Fruit fly (Drosophila melanogaster) whole organism, prepupa: ENCODE data around the gene CG31251.

Source experiments
- CG11294 ChIP-seq: fragments of 200-800 bp; sonication (Bioruptor generic); IDR thresholded peaks from 2 replicates; pipeline ENCODE4 v1.3.6; 2022; ENCODE audit warnings: missing biosample characterization, missing genetic modification characterization
- CG11762 ChIP-seq: fragments of 200-800 bp; sonication (Bioruptor generic); optimal IDR thresholded peaks from 3 replicates; lab custom pipeline; 2016; ENCODE audit warnings: missing biosample characterization, missing genetic modification characterization; ENCODE audit not compliant: insufficient read depth
- CG11902 ChIP-seq: fragments of 200-800 bp; sonication (Bioruptor generic); optimal IDR thresholded peaks from 3 replicates; lab custom pipeline; 2016; ENCODE audit warnings: missing biosample characterization, missing genetic modification characterization
- CG15336 ChIP-seq: fragments of 200-800 bp; sonication (Bioruptor generic); IDR thresholded peaks from 2 replicates; pipeline ENCODE4 v1.3.6; 2022; ENCODE audit warnings: missing biosample characterization, missing genetic modification characterization
- CG1621 ChIP-seq: fragments of 200-800 bp; sonication (Bioruptor generic); optimal IDR thresholded peaks from 3 replicates; lab custom pipeline; 2018; ENCODE audit warnings: missing biosample characterization, mild to moderate bottlenecking, missing genetic modification characterization
- CG16779 ChIP-seq: fragments of 200-800 bp; sonication (Bioruptor generic); optimal IDR thresholded peaks from 3 replicates; lab custom pipeline; 2017; ENCODE audit warnings: missing biosample characterization, mild to moderate bottlenecking, missing genetic modification characterization
- CG3032 ChIP-seq: fragments of 200-800 bp; optimal IDR thresholded peaks from 2 replicates; lab custom pipeline; 2019; ENCODE audit warnings: missing biosample characterization, mild to moderate bottlenecking, missing genetic modification characterization, moderate library complexity
- CG31627 ChIP-seq: fragments of 200-800 bp; sonication (Bioruptor generic); optimal IDR thresholded peaks from 3 replicates; lab custom pipeline; 2016; ENCODE audit warnings: missing biosample characterization, missing genetic modification characterization
- CG32006 ChIP-seq: fragments of 200-800 bp; sonication (Bioruptor generic); optimal IDR thresholded peaks from 3 replicates; lab custom pipeline; 2017; ENCODE audit warnings: missing biosample characterization, mild to moderate bottlenecking, missing genetic modification characterization
- CG34406 ChIP-seq: fragments of 200-800 bp; sonication (Bioruptor generic); optimal IDR thresholded peaks from 3 replicates; lab custom pipeline; 2016; ENCODE audit warnings: missing biosample characterization, missing genetic modification characterization
- CG3919 ChIP-seq: fragments of 200-800 bp; sonication (Bioruptor generic); optimal IDR thresholded peaks from 3 replicates; lab custom pipeline; 2016; ENCODE audit warnings: missing biosample characterization, missing genetic modification characterization
- CG4318 ChIP-seq: fragments of 200-800 bp; sonication (Bioruptor generic); optimal IDR thresholded peaks from 3 replicates; lab custom pipeline; 2017; ENCODE audit warnings: missing biosample characterization, mild to moderate bottlenecking, missing genetic modification characterization
- CG6163 ChIP-seq: fragments of 200-800 bp; sonication (Bioruptor generic); IDR thresholded peaks from 3 replicates; pipeline ENCODE4 v1.3.6; 2022; ENCODE audit warnings: missing biosample characterization, missing genetic modification characterization
- CG6276 ChIP-seq: fragments of 200-800 bp; sonication (Bioruptor generic); optimal IDR thresholded peaks from 2 replicates; lab custom pipeline; 2017; ENCODE audit warnings: missing biosample characterization, mild to moderate bottlenecking, missing genetic modification characterization
- CG6808 ChIP-seq: fragments of 200-800 bp; sonication (Bioruptor generic); optimal IDR thresholded peaks from 3 replicates; lab custom pipeline; 2017; ENCODE audit warnings: missing biosample characterization, missing genetic modification characterization, mild to moderate bottlenecking, moderate library complexity, missing genetic modification reagents
- CG6854 ChIP-seq: fragments of 200-800 bp; sonication (Bioruptor generic); optimal IDR thresholded peaks from 2 replicates; lab custom pipeline; 2017; ENCODE audit warnings: missing biosample characterization, mild to moderate bottlenecking, missing genetic modification characterization
- CG7368 ChIP-seq: fragments of 200-800 bp; sonication (Bioruptor generic); optimal IDR thresholded peaks from 3 replicates; lab custom pipeline; 2016; ENCODE audit warnings: missing biosample characterization, missing genetic modification characterization
- CG8319 ChIP-seq: fragments of 200-800 bp; sonication (Bioruptor generic); optimal IDR thresholded peaks from 3 replicates; lab custom pipeline; 2016; ENCODE audit warnings: missing biosample characterization, missing genetic modification characterization
- CG8632 ChIP-seq: fragments of 200-800 bp; sonication (Bioruptor generic); optimal IDR thresholded peaks from 3 replicates; lab custom pipeline; 2016; ENCODE audit warnings: missing biosample characterization, missing genetic modification characterization
- CG9139 ChIP-seq: fragments of 200-800 bp; sonication (Bioruptor generic); optimal IDR thresholded peaks from 3 replicates; lab custom pipeline; 2017; ENCODE audit warnings: missing biosample characterization, mild to moderate bottlenecking, missing genetic modification characterization
- Eip75B ChIP-seq: fragments of 200-800 bp; sonication (Bioruptor generic); optimal IDR thresholded peaks from 3 replicates; lab custom pipeline; 2016; ENCODE audit warnings: missing biosample characterization, missing genetic modification characterization
- Eip78C ChIP-seq: fragments of 200-800 bp; sonication (Bioruptor generic); peaks from one replicate; lab custom pipeline; 2016; ENCODE audit warnings: missing biosample characterization, missing genetic modification characterization
- Ets96B ChIP-seq: fragments of 200-800 bp; optimal IDR thresholded peaks from 2 replicates; lab custom pipeline; 2019; ENCODE audit warnings: missing biosample characterization, mild to moderate bottlenecking, missing genetic modification characterization, moderate library complexity
- Gug ChIP-seq: fragments of 200-800 bp; sonication (Bioruptor generic); IDR thresholded peaks from 2 replicates; pipeline ENCODE4 v1.3.6; 2022; ENCODE audit warnings: missing biosample characterization, missing genetic modification characterization
- Hr38 ChIP-seq: sonication (Bioruptor generic); optimal IDR thresholded peaks from 2 replicates; lab custom pipeline; 2016; ENCODE audit warnings: missing biosample characterization, missing genetic modification characterization
- Hr4 ChIP-seq: fragments of 200-800 bp; sonication (Bioruptor generic); optimal IDR thresholded peaks from 3 replicates; lab custom pipeline; 2016; ENCODE audit warnings: missing biosample characterization, missing genetic modification characterization
- Lpt ChIP-seq: fragments of 200-800 bp; sonication (Bioruptor generic); optimal IDR thresholded peaks from 3 replicates; lab custom pipeline; 2016; ENCODE audit warnings: missing biosample characterization, missing genetic modification characterization
- Met ChIP-seq: fragments of 200-800 bp; sonication (Bioruptor generic); optimal IDR thresholded peaks from 3 replicates; lab custom pipeline; 2016; ENCODE audit warnings: missing biosample characterization, missing genetic modification characterization
- OdsH ChIP-seq: fragments of 200-800 bp; sonication (Bioruptor generic); optimal IDR thresholded peaks from 3 replicates; lab custom pipeline; 2016; ENCODE audit warnings: missing biosample characterization, missing genetic modification characterization
- Smox ChIP-seq: fragments of 200-800 bp; sonication (Bioruptor generic); optimal IDR thresholded peaks from 3 replicates; lab custom pipeline; 2016; ENCODE audit warnings: missing biosample characterization, missing genetic modification characterization
- Sox102F ChIP-seq: fragments of 200-800 bp; sonication (Bioruptor generic); optimal IDR thresholded peaks from 2 replicates; lab custom pipeline; 2016; ENCODE audit warnings: missing biosample characterization, mild to moderate bottlenecking, missing genetic modification characterization
- Sox14 ChIP-seq: fragments of 200-800 bp; sonication (Bioruptor generic); optimal IDR thresholded peaks from 3 replicates; lab custom pipeline; 2016; ENCODE audit warnings: missing biosample characterization, missing genetic modification characterization
- acj6 ChIP-seq: fragments of 200-800 bp; sonication (Bioruptor generic); optimal IDR thresholded peaks from 3 replicates; lab custom pipeline; 2016; ENCODE audit warnings: missing biosample characterization, missing genetic modification characterization
- cyc ChIP-seq: fragments of 200-800 bp; sonication (Bioruptor generic); optimal IDR thresholded peaks from 3 replicates; lab custom pipeline; 2016; ENCODE audit warnings: missing biosample characterization, missing genetic modification characterization
- dac ChIP-seq: fragments of 200-800 bp; sonication (Bioruptor generic); optimal IDR thresholded peaks from 2 replicates; lab custom pipeline; 2017; ENCODE audit warnings: missing biosample characterization, mild to moderate bottlenecking, missing genetic modification characterization
- dsx ChIP-seq: fragments of 200-800 bp; optimal IDR thresholded peaks from 3 replicates; lab custom pipeline; 2019; ENCODE audit warnings: missing biosample characterization, mild to moderate bottlenecking, missing genetic modification characterization, moderate library complexity; ENCODE audit not compliant: poor library complexity, severe bottlenecking
- eg ChIP-seq: fragments of 200-800 bp; sonication (Bioruptor generic); IDR thresholded peaks from 3 replicates; pipeline ENCODE4 v1.3.6; 2022; ENCODE audit warnings: missing biosample characterization, missing genetic modification characterization
- esn ChIP-seq: fragments of 200-800 bp; sonication (Bioruptor generic); optimal IDR thresholded peaks from 2 replicates; lab custom pipeline; 2016; ENCODE audit warnings: missing biosample characterization, mild to moderate bottlenecking, missing genetic modification characterization, moderate library complexity
- fd59A ChIP-seq: fragments of 200-800 bp; sonication (Bioruptor generic); optimal IDR thresholded peaks from 2 replicates; lab custom pipeline; 2017; ENCODE audit warnings: missing biosample characterization, mild to moderate bottlenecking, missing genetic modification characterization, missing genetic modification reagents
- fd85E ChIP-seq: fragments of 200-800 bp; sonication (Bioruptor generic); optimal IDR thresholded peaks from 3 replicates; lab custom pipeline; 2016; ENCODE audit warnings: missing biosample characterization, missing genetic modification characterization
- fkh ChIP-seq: fragments of 200-800 bp; sonication (Bioruptor generic); optimal IDR thresholded peaks from 3 replicates; lab custom pipeline; 2017; ENCODE audit warnings: missing biosample characterization, mild to moderate bottlenecking, missing genetic modification characterization, moderate library complexity
- lz ChIP-seq: fragments of 200-800 bp; sonication (Bioruptor generic); optimal IDR thresholded peaks from 3 replicates; lab custom pipeline; 2016; ENCODE audit warnings: missing biosample characterization, missing genetic modification characterization
- salr ChIP-seq, 2 experiments: fragments of 200-800 bp; sonication (Bioruptor generic); optimal IDR thresholded peaks; 3 replicates each; lab custom pipeline; 2016 to 2018; ENCODE audit warnings: missing biosample characterization in 2 of 2, missing genetic modification characterization in 2 of 2, mild to moderate bottlenecking in 1 of 2
- spab ChIP-seq: fragments of 200-800 bp; sonication (Bioruptor generic); optimal IDR thresholded peaks from 2 replicates; lab custom pipeline; 2017; ENCODE audit warnings: missing biosample characterization, mild to moderate bottlenecking, missing genetic modification characterization, missing genetic modification reagents
- ss ChIP-seq, 2 experiments: fragments of 200-800 bp; sonication (Bioruptor generic); optimal IDR thresholded peaks; 2 replicates in 1 of 2; 3 replicates in 1 of 2; lab custom pipeline; 2017 to 2018; ENCODE audit warnings: mild to moderate bottlenecking in 2 of 2, missing biosample characterization in 2 of 2, missing genetic modification characterization in 2 of 2, moderate library complexity in 1 of 2
- svp ChIP-seq: fragments of 200-800 bp; sonication (Bioruptor generic); peaks from one replicate; lab custom pipeline; 2016; ENCODE audit warnings: missing biosample characterization, missing genetic modification characterization
- topi ChIP-seq: fragments of 200-800 bp; sonication (Bioruptor generic); optimal IDR thresholded peaks from 3 replicates; lab custom pipeline; 2016; ENCODE audit warnings: missing biosample characterization, missing genetic modification characterization
- vri ChIP-seq: fragments of 200-800 bp; sonication (Bioruptor generic); optimal IDR thresholded peaks from 3 replicates; lab custom pipeline; 2016; ENCODE audit warnings: missing biosample characterization, mild to moderate bottlenecking, missing genetic modification characterization

The CG31251 gene

DNA sequence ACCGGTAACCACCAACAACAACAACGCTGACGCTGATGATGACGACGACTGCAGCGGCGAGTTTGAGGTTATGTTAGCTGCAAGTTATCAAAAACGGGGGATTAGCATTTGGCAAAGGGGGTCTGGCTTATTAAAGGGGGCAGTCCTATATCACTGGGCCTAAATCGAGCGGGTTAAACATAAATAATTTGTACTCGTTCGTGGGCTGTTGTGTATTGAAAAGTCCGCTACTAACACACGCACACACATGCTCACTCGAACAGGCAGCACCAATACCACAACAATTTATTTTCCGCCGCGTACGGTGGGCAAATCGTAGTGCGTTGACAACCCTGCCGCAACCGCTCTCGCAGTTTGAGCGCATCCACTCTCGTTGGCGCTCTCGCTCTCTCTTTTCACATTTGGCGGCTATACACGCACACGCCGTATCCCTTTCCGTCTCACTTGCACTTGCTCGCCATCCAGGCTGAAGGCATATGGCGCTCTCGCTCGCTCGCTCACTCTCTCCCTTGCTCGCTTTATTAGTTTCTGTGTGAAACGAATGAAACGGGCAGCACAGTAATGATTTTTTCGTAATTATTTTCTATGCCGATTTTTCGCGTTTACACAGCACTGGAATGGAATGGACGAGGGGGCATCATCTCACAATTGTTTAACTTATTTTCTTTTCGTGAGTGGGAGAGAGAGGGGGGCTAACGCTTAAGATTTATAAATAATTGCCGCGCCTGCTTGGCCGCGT lies 32.3 kb upstream of the CG31251 start (continued):
- TF ChIP-seq spab (GFP tag; lab: Kevin White, UChicago) = peak; percentile 13
- TF ChIP-seq CG16779 = peak; percentile 52
- no peak for TF ChIP-seq CG3032
- TF ChIP-seq Gug (GFP tag; lab: Robert Waterston, UW) = no peak
- no peak for TF ChIP-seq CG11762 (GFP tag; lab: Kevin White, UChicago)
- TF ChIP-seq CG31627 (GFP tag; lab: Kevin White, UChicago) = peak; percentile 16
- TF ChIP-seq esn (GFP tag; lab: Kevin White, UChicago) = peak; percentile 22
- TF ChIP-seq svp (GFP tag; lab: Kevin White, UChicago) = peak; percentile 85
- no peak for TF ChIP-seq CG6163
- TF ChIP-seq Eip75B (GFP tag; lab: Kevin White, UChicago) = peak; percentile 35
- peak; percentile 38 for TF ChIP-seq Lpt (GFP tag; lab: Kevin White, UChicago)
- no peak for TF ChIP-seq cyc (GFP tag; lab: Kevin White, UChicago)
- TF ChIP-seq CG6854 = peak; percentile 59
- TF ChIP-seq CG15336 (GFP tag; lab: Robert Waterston, UW) = no peak
- TF ChIP-seq CG8632 (GFP tag; lab: Kevin White, UChicago) = peak; percentile 9
- peak; percentile 43 for TF ChIP-seq CG32006

DNA sequence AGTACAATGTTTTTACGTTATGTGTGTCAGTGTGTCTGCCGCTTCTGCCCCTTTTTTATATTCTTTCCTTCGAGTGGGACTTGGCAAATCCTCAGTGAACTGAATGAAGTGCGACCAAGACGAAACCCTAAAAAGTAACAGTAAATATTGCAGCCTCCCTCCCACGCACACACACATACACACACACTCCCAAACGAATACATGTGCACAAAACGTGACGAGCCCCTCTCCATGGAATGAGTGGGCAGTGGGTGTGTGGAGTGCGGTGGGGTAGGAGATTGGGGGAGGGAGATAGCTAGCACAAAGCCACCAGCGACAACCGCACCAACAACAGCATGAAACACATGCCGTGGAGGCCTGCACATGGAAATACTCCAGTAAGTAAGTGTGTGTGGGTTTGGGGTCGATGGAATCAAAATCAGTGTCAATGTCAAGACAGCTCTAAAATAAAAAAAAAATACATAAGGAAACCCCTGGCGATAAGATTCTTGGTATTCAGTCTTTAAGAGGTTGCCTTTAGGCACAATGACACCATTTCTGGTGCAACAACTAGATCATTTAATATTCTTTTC lies 30.1 kb upstream of the CG31251 start:
- TF ChIP-seq CG11294 (GFP tag; lab: Robert Waterston, UW) (no peak), OdsH (GFP tag; lab: Kevin White, UChicago) (no peak), lz (GFP tag; lab: Kevin White, UChicago) (no peak), CG8319 (GFP tag; lab: Kevin White, UChicago) (no peak), topi (no peak), acj6 (GFP tag; lab: Kevin White, UChicago) (no peak), fd59A (no peak), CG15336 (GFP tag; lab: Robert Waterston, UW) (no peak), eg (GFP tag; lab: Robert Waterston, UW) (no peak), fkh (no peak), cyc (GFP tag; lab: Kevin White, UChicago) (no peak), CG7368 (GFP tag; lab: Kevin White, UChicago) (no peak), salr (GFP tag; optimal IDR thresholded peaks at IDR 0.05; lab: Kevin White, UChicago) (peak in 1 of 2 experiments; percentile 12), Eip78C (GFP tag; lab: Kevin White, UChicago) (no peak), CG6276 (no peak), CG8632 (GFP tag; lab: Kevin White, UChicago) (no peak), Hr4 (GFP tag; lab: Kevin White, UChicago) (no peak), CG1621 (tag; lab: Kevin White, UChicago) (no peak), Hr38 (GFP tag; lab: Kevin White, UChicago) (no peak), ss (GFP tag; optimal IDR thresholded peaks at IDR 0.05; lab: Kevin White, UChicago) (peak in 1 of 2 experiments; percentile 32), Eip75B (GFP tag; lab: Kevin White, UChicago) (peak; percentile 40), Lpt (GFP tag; lab: Kevin White, UChicago) (no peak), Met (no peak), fd85E (no peak), CG34406 (GFP tag; lab: Kevin White, UChicago) (no peak), vri (GFP tag; lab: Kevin White, UChicago) (peak; percentile 25), esn (GFP tag; lab: Kevin White, UChicago) (no peak), CG4318 (GFP tag; lab: Kevin White, UChicago) (no peak), dsx (GFP tag; lab: Kevin White, UChicago) (peak; percentile 16), CG11902 (GFP tag; lab: Kevin White, UChicago) (no peak), Ets96B (tag; lab: Kevin White, UChicago) (no peak), Sox14 (GFP tag; lab: Kevin White, UChicago) (peak; percentile 43), Smox (GFP tag; lab: Kevin White, UChicago) (no peak), spab (GFP tag; lab: Kevin White, UChicago) (no peak), svp (GFP tag; lab: Kevin White, UChicago) (peak; percentile 90), dac (GFP tag; lab: Kevin White, UChicago) (no peak), Sox102F (GFP tag; lab: Kevin White, UChicago) (no peak), CG3919 (no peak), CG9139 (GFP tag; lab: Kevin White, UChicago) (peak; percentile 0), CG6808 (GFP tag; lab: Kevin White, UChicago) (no peak)
